Fruit fly (Drosophila melanogaster): ENCODE results near the gene z.

- TF ChIP-seq salr (GFP tag; optimal IDR thresholded peaks at IDR 0.05) = no peak
- TF ChIP-seq CG10631 (GFP tag; optimal IDR thresholded peaks at IDR 0.05) = no peak
- TF ChIP-seq CG11294 (GFP tag; IDR thresholded peaks at IDR 0.05) = no peak
- no peak for TF ChIP-seq CG6276 (GFP tag; optimal IDR thresholded peaks at IDR 0.05)
- no peak for TF ChIP-seq CG3919 (GFP tag; optimal IDR thresholded peaks at IDR 0.05)
- TF ChIP-seq CG6854 (GFP tag; optimal IDR thresholded peaks at IDR 0.05) = no peak
- no peak for TF ChIP-seq Eip93F (GFP tag; optimal IDR thresholded peaks at IDR 0.05)
- no peak for TF ChIP-seq CG8632 (GFP tag; optimal IDR thresholded peaks at IDR 0.05)
- no peak for TF ChIP-seq net (GFP tag; optimal IDR thresholded peaks at IDR 0.05)
- TF ChIP-seq Blimp-1 (GFP tag; optimal IDR thresholded peaks at IDR 0.05) = no peak
- TF ChIP-seq CG11902 (GFP tag; optimal IDR thresholded peaks at IDR 0.05) = no peak
- TF ChIP-seq dac (GFP tag; optimal IDR thresholded peaks at IDR 0.05) = no peak
- TF ChIP-seq Sox15 (GFP tag; optimal IDR thresholded peaks at IDR 0.05) = no peak
Measured at dm6 chrX:2419518-2419917, 28.1 kb upstream of the z start.
